Fruit fly (Drosophila melanogaster) Kc167 (cell line): ENCODE results near the gene melt.

Experiments
- Sin3A ChIP-seq: fragments of >200 bp; optimal IDR thresholded peaks from 2 replicates; lab custom pipeline; 2018; ENCODE audit warnings: missing external identifiers
- h ChIP-seq: fragments of >200 bp; optimal IDR thresholded peaks from 3 replicates; lab custom pipeline; 2018; ENCODE audit warnings: missing external identifiers
- insv ChIP-seq: fragments of >200 bp; optimal IDR thresholded peaks from 3 replicates; lab custom pipeline; 2018; ENCODE audit warnings: missing external identifiers

- TF ChIP-seq h (lab: Kevin White, UChicago) (no peak), Sin3A (lab: Kevin White, UChicago) (no peak), insv (lab: Kevin White, UChicago) (no peak)
Measured at dm6 chr3L:7191218-7191617, 56.9 kb downstream of the melt start.
